Fruit fly (Drosophila melanogaster) whole organism, adult: Measurements from ENCODE around the gene Jhbp3.

ENCODE experiments used
- CG11617 ChIP-seq: fragments of 200-800 bp; sonication (Bioruptor generic); optimal IDR thresholded peaks from 2 replicates; lab custom pipeline; 2017; ENCODE audit warnings: mild to moderate bottlenecking, missing biosample characterization, missing genetic modification reagents, missing genetic modification characterization
- CG12768 ChIP-seq: fragments of 200-800 bp; sonication (Bioruptor generic); optimal IDR thresholded peaks from 2 replicates; lab custom pipeline; 2017; ENCODE audit warnings: missing biosample characterization, missing genetic modification characterization, mild to moderate bottlenecking, moderate library complexity, missing genetic modification reagents
- CG14711 ChIP-seq: fragments of 200-800 bp; sonication (Bioruptor generic); optimal IDR thresholded peaks from 2 replicates; lab custom pipeline; 2018; ENCODE audit warnings: missing biosample characterization, mild to moderate bottlenecking, missing genetic modification characterization, moderate library complexity
- CG1620 ChIP-seq: fragments of 200-800 bp; sonication (Bioruptor generic); optimal IDR thresholded peaks from 2 replicates; lab custom pipeline; 2016; ENCODE audit warnings: missing biosample characterization, missing genetic modification characterization
- CG33017 ChIP-seq: fragments of 200-800 bp; sonication (Bioruptor generic); optimal IDR thresholded peaks from 2 replicates; lab custom pipeline; 2018; ENCODE audit warnings: missing biosample characterization, mild to moderate bottlenecking, missing genetic modification characterization, moderate library complexity
- CG5204 ChIP-seq: fragments of 200-800 bp; sonication (Bioruptor generic); optimal IDR thresholded peaks from 2 replicates; lab custom pipeline; 2016; ENCODE audit warnings: missing biosample characterization, missing genetic modification characterization
- CG7045 ChIP-seq: fragments of 200-800 bp; sonication (Bioruptor generic); optimal IDR thresholded peaks from 2 replicates; lab custom pipeline; 2017; ENCODE audit warnings: missing biosample characterization, mild to moderate bottlenecking, missing genetic modification characterization
- CG7101 ChIP-seq: fragments of 200-800 bp; sonication (Bioruptor generic); optimal IDR thresholded peaks from 2 replicates; lab custom pipeline; 2018; ENCODE audit warnings: missing biosample characterization, mild to moderate bottlenecking, missing genetic modification characterization, moderate library complexity
- Clk ChIP-seq: fragments of 200-800 bp; sonication (Bioruptor generic); optimal IDR thresholded peaks from 2 replicates; lab custom pipeline; 2017; ENCODE audit warnings: missing biosample characterization, missing genetic modification characterization
- Crg-1 ChIP-seq: fragments of 200-800 bp; sonication (Bioruptor generic); optimal IDR thresholded peaks from 2 replicates; lab custom pipeline; 2016; ENCODE audit warnings: missing biosample characterization, missing genetic modification characterization
- Hr96 ChIP-seq: fragments of 200-800 bp; sonication (Bioruptor generic); optimal IDR thresholded peaks from 2 replicates; lab custom pipeline; 2016; ENCODE audit warnings: missing biosample characterization, missing genetic modification characterization
- Mnt ChIP-seq: fragments of 200-800 bp; sonication (Bioruptor generic); optimal IDR thresholded peaks from 2 replicates; lab custom pipeline; 2016; ENCODE audit warnings: missing biosample characterization, mild to moderate bottlenecking, missing genetic modification characterization
- bab1 ChIP-seq: fragments of 200-800 bp; sonication (Bioruptor generic); optimal IDR thresholded peaks from 3 replicates; lab custom pipeline; 2019; ENCODE audit warnings: missing biosample characterization, mild to moderate bottlenecking, missing genetic modification characterization, moderate library complexity
- cic ChIP-seq: fragments of 200-800 bp; sonication (Bioruptor generic); optimal IDR thresholded peaks from 2 replicates; lab custom pipeline; 2017; ENCODE audit warnings: missing biosample characterization, mild to moderate bottlenecking, missing genetic modification characterization, moderate library complexity
- cnc ChIP-seq, 2 experiments: fragments of >200 bp; optimal IDR thresholded peaks; 2 replicates each; lab custom pipeline; 2017
- kay ChIP-seq: fragments of 200-800 bp; sonication (Bioruptor generic); peaks from one replicate; lab custom pipeline; 2016; ENCODE audit warnings: missing biosample characterization, missing genetic modification characterization, borderline replicate concordance
- ovo ChIP-seq: fragments of 200-800 bp; sonication (Bioruptor generic); optimal IDR thresholded peaks from 2 replicates; lab custom pipeline; 2016; ENCODE audit warnings: missing biosample characterization, missing genetic modification characterization
- pad ChIP-seq: fragments of 200-800 bp; sonication (Bioruptor generic); optimal IDR thresholded peaks from 3 replicates; lab custom pipeline; 2017; ENCODE audit warnings: missing biosample characterization, missing genetic modification characterization, mild to moderate bottlenecking, moderate library complexity, missing genetic modification reagents
- tj ChIP-seq: fragments of 200-800 bp; sonication (Bioruptor generic); optimal IDR thresholded peaks from 3 replicates; lab custom pipeline; 2017; ENCODE audit warnings: missing biosample characterization, mild to moderate bottlenecking, missing genetic modification characterization, moderate library complexity
- toe ChIP-seq: fragments of 200-800 bp; sonication (Bioruptor generic); optimal IDR thresholded peaks from 2 replicates; lab custom pipeline; 2016; ENCODE audit warnings: missing biosample characterization, missing genetic modification characterization

Jhbp3 gene

dm6 chr3R:4906627-4906940 lies 48.5 kb downstream of the Jhbp3 start:
- TF ChIP-seq tj (GFP tag; lab: Kevin White, UChicago) (no peak), bab1 (GFP tag; lab: Kevin White, UChicago) (peak; percentile 14), ovo (GFP tag; lab: Kevin White, UChicago) (no peak), CG11617 (GFP tag; lab: Kevin White, UChicago) (no peak), toe (GFP tag; lab: Kevin White, UChicago) (no peak), CG14711 (tag; lab: Kevin White, UChicago) (no peak), CG7045 (GFP tag; lab: Kevin White, UChicago) (no peak), Crg-1 (GFP tag; lab: Kevin White, UChicago) (no peak)

dm6 chr3R:4905764-4906626 lies 49.1 kb downstream of the Jhbp3 start, which contains the start of gene Gnf1:
TSS of gene Gnf1 (plus strand) at chr3R:4906622.
- TF ChIP-seq kay = peak; percentile 72
- TF ChIP-seq Clk (GFP tag; lab: Kevin White, UChicago) = no peak

dm6 chr3R:4904844-4905243 lies 50.2 kb downstream of the Jhbp3 start:
- TF ChIP-seq CG5204 (GFP tag; lab: Kevin White, UChicago) (no peak), toe (GFP tag; lab: Kevin White, UChicago) (no peak), cic (GFP tag; lab: Kevin White, UChicago) (no peak), CG33017 (tag; lab: Kevin White, UChicago) (no peak), bab1 (GFP tag; lab: Kevin White, UChicago) (no peak), Clk (GFP tag; lab: Kevin White, UChicago) (no peak), ovo (GFP tag; lab: Kevin White, UChicago) (no peak), CG7101 (tag; lab: Kevin White, UChicago) (no peak), cnc (optimal IDR thresholded peaks at IDR 0.05; lab: Kevin White, UChicago) (no peak), CG11617 (GFP tag; lab: Kevin White, UChicago) (no peak), Hr96 (GFP tag; lab: Kevin White, UChicago) (no peak), tj (GFP tag; lab: Kevin White, UChicago) (no peak), CG12768 (no peak), Crg-1 (GFP tag; lab: Kevin White, UChicago) (no peak), Mnt (GFP tag; lab: Kevin White, UChicago) (no peak), CG14711 (tag; lab: Kevin White, UChicago) (no peak), CG1620 (GFP tag; lab: Kevin White, UChicago) (no peak), pad (GFP tag; lab: Kevin White, UChicago) (no peak), CG7045 (GFP tag; lab: Kevin White, UChicago) (no peak)

DNA sequence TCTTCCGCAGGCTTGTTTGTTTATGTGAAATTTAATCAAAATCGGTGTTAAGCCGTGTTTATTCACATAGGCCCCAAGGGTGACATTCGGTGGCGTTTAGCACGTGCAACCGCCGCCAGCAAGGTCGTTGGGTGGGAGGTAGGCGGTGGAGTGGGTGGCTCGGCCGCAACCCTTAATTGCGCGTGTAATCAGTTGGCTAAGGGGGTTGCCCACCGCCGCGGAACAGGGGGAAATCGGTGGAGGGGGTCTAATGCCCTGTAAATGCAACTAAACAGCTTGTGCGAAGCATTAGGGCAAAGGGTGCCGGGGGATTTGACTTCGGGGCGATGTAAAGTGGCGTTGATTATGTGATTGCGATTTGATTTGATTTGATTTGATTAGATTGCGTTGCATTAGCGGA lies 51.5 kb downstream of the Jhbp3 start:
- no peak for TF ChIP-seq Hr96 (GFP tag; lab: Kevin White, UChicago)
- TF ChIP-seq Mnt (GFP tag; lab: Kevin White, UChicago) = no peak
- no peak for TF ChIP-seq toe (GFP tag; lab: Kevin White, UChicago)
- TF ChIP-seq Crg-1 (GFP tag; lab: Kevin White, UChicago) = no peak
- no peak for TF ChIP-seq CG5204 (GFP tag; lab: Kevin White, UChicago)
- TF ChIP-seq CG12768 = no peak
- no peak for TF ChIP-seq CG11617 (GFP tag; lab: Kevin White, UChicago)
- TF ChIP-seq ovo (GFP tag; lab: Kevin White, UChicago) = no peak
- TF ChIP-seq CG7045 (GFP tag; lab: Kevin White, UChicago) = no peak
- no peak for TF ChIP-seq CG7101 (tag; lab: Kevin White, UChicago)
- TF ChIP-seq cnc (optimal IDR thresholded peaks at IDR 0.05; lab: Kevin White, UChicago) = no peak
- TF ChIP-seq bab1 (GFP tag; lab: Kevin White, UChicago) = no peak
- no peak for TF ChIP-seq kay
